Fruit fly (Drosophila melanogaster) whole organism, embryonic: ENCODE measurements around the gene Spn38F.

ENCODE experiments used
- CG14710 ChIP-seq: fragments of 200-800 bp; sonication (Bioruptor generic); optimal IDR thresholded peaks from 3 replicates; lab custom pipeline; 2019; ENCODE audit warnings: missing biosample characterization, mild to moderate bottlenecking, missing genetic modification characterization, moderate library complexity
- CG15514 ChIP-seq: fragments of 200-800 bp; sonication (Bioruptor generic); optimal IDR thresholded peaks from 3 replicates; lab custom pipeline; 2017; ENCODE audit warnings: missing biosample characterization, missing genetic modification characterization, mild to moderate bottlenecking, moderate library complexity, missing genetic modification reagents
- CG1603 ChIP-seq: fragments of 200-800 bp; sonication (Bioruptor generic); optimal IDR thresholded peaks from 2 replicates; lab custom pipeline; 2019; ENCODE audit warnings: missing biosample characterization, mild to moderate bottlenecking, missing genetic modification characterization, moderate library complexity
- CG2199 ChIP-seq: fragments of 200-800 bp; sonication (Bioruptor generic); IDR thresholded peaks from 3 replicates; pipeline ENCODE4 v1.3.6; 2022; ENCODE audit warnings: missing biosample characterization, missing genetic modification characterization
- NC2β ChIP-seq: fragments of 200-800 bp; sonication (Bioruptor generic); optimal IDR thresholded peaks from 2 replicates; lab custom pipeline; 2016; ENCODE audit warnings: missing biosample characterization, missing genetic modification characterization
- Oli ChIP-seq: fragments of 200-800 bp; sonication (Bioruptor generic); optimal IDR thresholded peaks from 2 replicates; lab custom pipeline; 2018; ENCODE audit warnings: missing biosample characterization, mild to moderate bottlenecking, missing genetic modification characterization, moderate library complexity
- PHDP ChIP-seq: fragments of 200-800 bp; sonication (Bioruptor generic); optimal IDR thresholded peaks from 3 replicates; lab custom pipeline; 2018; ENCODE audit warnings: missing biosample characterization, mild to moderate bottlenecking, missing genetic modification characterization, moderate library complexity
- crp ChIP-seq, 2 experiments: fragments of 200-800 bp; sonication (Bioruptor generic); optimal IDR thresholded peaks; 2 replicates in 1 of 2; 3 replicates in 1 of 2; lab custom pipeline; 2017; ENCODE audit warnings: missing biosample characterization in 2 of 2, missing genetic modification characterization in 2 of 2, mild to moderate bottlenecking in 1 of 2, moderate library complexity in 1 of 2
- tio ChIP-seq: fragments of 200-800 bp; sonication (Bioruptor generic); optimal IDR thresholded peaks from 2 replicates; lab custom pipeline; 2017; ENCODE audit warnings: missing biosample characterization, missing genetic modification characterization, inconsistent platforms

DNA sequence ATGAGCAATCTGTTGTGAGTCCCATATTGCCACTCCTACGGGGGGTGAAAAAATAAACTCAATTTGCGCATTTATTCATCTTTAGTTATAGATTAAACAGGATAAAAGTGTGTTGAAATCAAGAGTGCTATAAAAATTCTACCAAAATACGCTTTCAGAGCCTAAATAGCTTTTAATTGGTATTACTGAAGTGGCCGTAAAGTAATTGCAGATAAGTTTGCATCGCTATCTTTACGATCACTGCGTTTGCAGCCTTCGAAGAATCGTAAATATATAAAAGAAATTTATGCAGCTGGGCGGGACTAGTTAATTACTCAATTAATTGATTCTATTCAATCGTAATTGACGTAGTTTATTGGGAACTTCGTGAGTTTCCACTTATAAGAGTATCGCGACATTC, 49.5 kb upstream of the Spn38F start:
- TF ChIP-seq CG1603 (tag; lab: Kevin White, UChicago) (no peak), crp (GFP tag; optimal IDR thresholded peaks at IDR 0.05; lab: Kevin White, UChicago) (no peak), tio (GFP tag; lab: Kevin White, UChicago) (no peak), CG2199 (GFP tag; lab: Robert Waterston, UW) (no peak), PHDP (no peak), NC2β (GFP tag; lab: Kevin White, UChicago) (no peak), CG14710 (tag; lab: Kevin White, UChicago) (no peak), CG15514 (GFP tag; lab: Kevin White, UChicago) (no peak), Oli (tag; lab: Kevin White, UChicago) (no peak)
